Fruit fly (Drosophila melanogaster) whole organism, prepupa: ENCODE measurements around the gene f.

Experiments
- CG10631 ChIP-seq: fragments of 200-800 bp; sonication (Bioruptor generic); optimal IDR thresholded peaks from 2 replicates; lab custom pipeline; 2016; ENCODE audit warnings: missing biosample characterization, missing genetic modification characterization
- CG10669 ChIP-seq: fragments of 200-800 bp; sonication (Bioruptor generic); optimal IDR thresholded peaks from 3 replicates; lab custom pipeline; 2018; ENCODE audit warnings: missing biosample characterization, mild to moderate bottlenecking, missing genetic modification characterization, moderate library complexity
- CG11294 ChIP-seq: fragments of 200-800 bp; sonication (Bioruptor generic); IDR thresholded peaks from 2 replicates; pipeline ENCODE4 v1.3.6; 2022; ENCODE audit warnings: missing biosample characterization, missing genetic modification characterization
- CG11902 ChIP-seq: fragments of 200-800 bp; sonication (Bioruptor generic); optimal IDR thresholded peaks from 3 replicates; lab custom pipeline; 2016; ENCODE audit warnings: missing biosample characterization, missing genetic modification characterization
- CG15336 ChIP-seq: fragments of 200-800 bp; sonication (Bioruptor generic); IDR thresholded peaks from 2 replicates; pipeline ENCODE4 v1.3.6; 2022; ENCODE audit warnings: missing biosample characterization, missing genetic modification characterization
- CG1621 ChIP-seq: fragments of 200-800 bp; sonication (Bioruptor generic); optimal IDR thresholded peaks from 3 replicates; lab custom pipeline; 2018; ENCODE audit warnings: missing biosample characterization, mild to moderate bottlenecking, missing genetic modification characterization
- CG16779 ChIP-seq: fragments of 200-800 bp; sonication (Bioruptor generic); optimal IDR thresholded peaks from 3 replicates; lab custom pipeline; 2017; ENCODE audit warnings: missing biosample characterization, mild to moderate bottlenecking, missing genetic modification characterization
- CG3032 ChIP-seq: fragments of 200-800 bp; optimal IDR thresholded peaks from 2 replicates; lab custom pipeline; 2019; ENCODE audit warnings: missing biosample characterization, mild to moderate bottlenecking, missing genetic modification characterization, moderate library complexity
- CG31627 ChIP-seq: fragments of 200-800 bp; sonication (Bioruptor generic); optimal IDR thresholded peaks from 3 replicates; lab custom pipeline; 2016; ENCODE audit warnings: missing biosample characterization, missing genetic modification characterization
- CG34406 ChIP-seq: fragments of 200-800 bp; sonication (Bioruptor generic); optimal IDR thresholded peaks from 3 replicates; lab custom pipeline; 2016; ENCODE audit warnings: missing biosample characterization, missing genetic modification characterization
- CG3919 ChIP-seq: fragments of 200-800 bp; sonication (Bioruptor generic); optimal IDR thresholded peaks from 3 replicates; lab custom pipeline; 2016; ENCODE audit warnings: missing biosample characterization, missing genetic modification characterization
- CG4318 ChIP-seq: fragments of 200-800 bp; sonication (Bioruptor generic); optimal IDR thresholded peaks from 3 replicates; lab custom pipeline; 2017; ENCODE audit warnings: missing biosample characterization, mild to moderate bottlenecking, missing genetic modification characterization
- CG6163 ChIP-seq: fragments of 200-800 bp; sonication (Bioruptor generic); IDR thresholded peaks from 3 replicates; pipeline ENCODE4 v1.3.6; 2022; ENCODE audit warnings: missing biosample characterization, missing genetic modification characterization
- CG6808 ChIP-seq: fragments of 200-800 bp; sonication (Bioruptor generic); optimal IDR thresholded peaks from 3 replicates; lab custom pipeline; 2017; ENCODE audit warnings: missing biosample characterization, missing genetic modification characterization, mild to moderate bottlenecking, moderate library complexity, missing genetic modification reagents
- CG6854 ChIP-seq: fragments of 200-800 bp; sonication (Bioruptor generic); optimal IDR thresholded peaks from 2 replicates; lab custom pipeline; 2017; ENCODE audit warnings: missing biosample characterization, mild to moderate bottlenecking, missing genetic modification characterization
- CG7368 ChIP-seq: fragments of 200-800 bp; sonication (Bioruptor generic); optimal IDR thresholded peaks from 3 replicates; lab custom pipeline; 2016; ENCODE audit warnings: missing biosample characterization, missing genetic modification characterization
- CG8119 ChIP-seq: fragments of 200-800 bp; sonication (Bioruptor generic); IDR thresholded peaks from 3 replicates; pipeline ENCODE4 v1.3.6; 2022; ENCODE audit warnings: missing biosample characterization, missing genetic modification characterization
- CG8319 ChIP-seq: fragments of 200-800 bp; sonication (Bioruptor generic); optimal IDR thresholded peaks from 3 replicates; lab custom pipeline; 2016; ENCODE audit warnings: missing biosample characterization, missing genetic modification characterization
- CG9139 ChIP-seq: fragments of 200-800 bp; sonication (Bioruptor generic); optimal IDR thresholded peaks from 3 replicates; lab custom pipeline; 2017; ENCODE audit warnings: missing biosample characterization, mild to moderate bottlenecking, missing genetic modification characterization
- Eip75B ChIP-seq: fragments of 200-800 bp; sonication (Bioruptor generic); optimal IDR thresholded peaks from 3 replicates; lab custom pipeline; 2016; ENCODE audit warnings: missing biosample characterization, missing genetic modification characterization
- Eip93F ChIP-seq: fragments of 200-800 bp; sonication (Bioruptor generic); optimal IDR thresholded peaks from 2 replicates; lab custom pipeline; 2016; ENCODE audit warnings: missing biosample characterization, mild to moderate bottlenecking, missing genetic modification characterization
- Ets21C ChIP-seq: fragments of 200-800 bp; sonication (Bioruptor generic); optimal IDR thresholded peaks from 3 replicates; lab custom pipeline; 2016; ENCODE audit warnings: missing biosample characterization, missing genetic modification characterization
- Hr38 ChIP-seq: sonication (Bioruptor generic); optimal IDR thresholded peaks from 2 replicates; lab custom pipeline; 2016; ENCODE audit warnings: missing biosample characterization, missing genetic modification characterization
- Hr39 ChIP-seq: fragments of 200-800 bp; sonication (Bioruptor generic); optimal IDR thresholded peaks from 2 replicates; lab custom pipeline; 2016; ENCODE audit warnings: missing biosample characterization, missing genetic modification characterization
- Lpt ChIP-seq: fragments of 200-800 bp; sonication (Bioruptor generic); optimal IDR thresholded peaks from 3 replicates; lab custom pipeline; 2016; ENCODE audit warnings: missing biosample characterization, missing genetic modification characterization
- Met ChIP-seq: fragments of 200-800 bp; sonication (Bioruptor generic); optimal IDR thresholded peaks from 3 replicates; lab custom pipeline; 2016; ENCODE audit warnings: missing biosample characterization, missing genetic modification characterization
- Smox ChIP-seq: fragments of 200-800 bp; sonication (Bioruptor generic); optimal IDR thresholded peaks from 3 replicates; lab custom pipeline; 2016; ENCODE audit warnings: missing biosample characterization, missing genetic modification characterization
- Sox102F ChIP-seq: fragments of 200-800 bp; sonication (Bioruptor generic); optimal IDR thresholded peaks from 2 replicates; lab custom pipeline; 2016; ENCODE audit warnings: missing biosample characterization, mild to moderate bottlenecking, missing genetic modification characterization
- Sox15 ChIP-seq: fragments of 200-800 bp; sonication (Bioruptor generic); optimal IDR thresholded peaks from 3 replicates; lab custom pipeline; 2016; ENCODE audit warnings: missing biosample characterization, missing genetic modification characterization
- achi ChIP-seq: fragments of 200-800 bp; sonication (Bioruptor generic); optimal IDR thresholded peaks from 3 replicates; lab custom pipeline; 2016; ENCODE audit warnings: missing biosample characterization, missing genetic modification characterization
- acj6 ChIP-seq: fragments of 200-800 bp; sonication (Bioruptor generic); optimal IDR thresholded peaks from 3 replicates; lab custom pipeline; 2016; ENCODE audit warnings: missing biosample characterization, missing genetic modification characterization
- cyc ChIP-seq: fragments of 200-800 bp; sonication (Bioruptor generic); optimal IDR thresholded peaks from 3 replicates; lab custom pipeline; 2016; ENCODE audit warnings: missing biosample characterization, missing genetic modification characterization
- dsx ChIP-seq: fragments of 200-800 bp; optimal IDR thresholded peaks from 3 replicates; lab custom pipeline; 2019; ENCODE audit warnings: missing biosample characterization, mild to moderate bottlenecking, missing genetic modification characterization, moderate library complexity; ENCODE audit not compliant: poor library complexity, severe bottlenecking
- eg ChIP-seq: fragments of 200-800 bp; sonication (Bioruptor generic); IDR thresholded peaks from 3 replicates; pipeline ENCODE4 v1.3.6; 2022; ENCODE audit warnings: missing biosample characterization, missing genetic modification characterization
- esn ChIP-seq: fragments of 200-800 bp; sonication (Bioruptor generic); optimal IDR thresholded peaks from 2 replicates; lab custom pipeline; 2016; ENCODE audit warnings: missing biosample characterization, mild to moderate bottlenecking, missing genetic modification characterization, moderate library complexity
- fd59A ChIP-seq: fragments of 200-800 bp; sonication (Bioruptor generic); optimal IDR thresholded peaks from 2 replicates; lab custom pipeline; 2017; ENCODE audit warnings: missing biosample characterization, mild to moderate bottlenecking, missing genetic modification characterization, missing genetic modification reagents
- fd85E ChIP-seq: fragments of 200-800 bp; sonication (Bioruptor generic); optimal IDR thresholded peaks from 3 replicates; lab custom pipeline; 2016; ENCODE audit warnings: missing biosample characterization, missing genetic modification characterization
- fkh ChIP-seq: fragments of 200-800 bp; sonication (Bioruptor generic); optimal IDR thresholded peaks from 3 replicates; lab custom pipeline; 2017; ENCODE audit warnings: missing biosample characterization, mild to moderate bottlenecking, missing genetic modification characterization, moderate library complexity
- net ChIP-seq: fragments of 200-800 bp; sonication (Bioruptor generic); optimal IDR thresholded peaks from 3 replicates; lab custom pipeline; 2016; ENCODE audit warnings: missing biosample characterization, missing genetic modification characterization
- pdm3 ChIP-seq: fragments of 200-800 bp; sonication (Bioruptor generic); optimal IDR thresholded peaks from 3 replicates; lab custom pipeline; 2016; ENCODE audit warnings: missing biosample characterization, missing genetic modification characterization
- salr ChIP-seq, 2 experiments: fragments of 200-800 bp; sonication (Bioruptor generic); optimal IDR thresholded peaks; 3 replicates each; lab custom pipeline; 2016 to 2018; ENCODE audit warnings: missing biosample characterization in 2 of 2, missing genetic modification characterization in 2 of 2, mild to moderate bottlenecking in 1 of 2
- spab ChIP-seq: fragments of 200-800 bp; sonication (Bioruptor generic); optimal IDR thresholded peaks from 2 replicates; lab custom pipeline; 2017; ENCODE audit warnings: missing biosample characterization, mild to moderate bottlenecking, missing genetic modification characterization, missing genetic modification reagents
- ss ChIP-seq, 2 experiments: fragments of 200-800 bp; sonication (Bioruptor generic); optimal IDR thresholded peaks; 2 replicates in 1 of 2; 3 replicates in 1 of 2; lab custom pipeline; 2017 to 2018; ENCODE audit warnings: mild to moderate bottlenecking in 2 of 2, missing biosample characterization in 2 of 2, missing genetic modification characterization in 2 of 2, moderate library complexity in 1 of 2
- svp ChIP-seq: fragments of 200-800 bp; sonication (Bioruptor generic); peaks from one replicate; lab custom pipeline; 2016; ENCODE audit warnings: missing biosample characterization, missing genetic modification characterization
- topi ChIP-seq: fragments of 200-800 bp; sonication (Bioruptor generic); optimal IDR thresholded peaks from 3 replicates; lab custom pipeline; 2016; ENCODE audit warnings: missing biosample characterization, missing genetic modification characterization
- vri ChIP-seq: fragments of 200-800 bp; sonication (Bioruptor generic); optimal IDR thresholded peaks from 3 replicates; lab custom pipeline; 2016; ENCODE audit warnings: missing biosample characterization, mild to moderate bottlenecking, missing genetic modification characterization

The f gene

dm6 chrX:17300609-17301208 lies 68.0 kb downstream of the f start (continued):
- TF ChIP-seq CG8319 (GFP tag; lab: Kevin White, UChicago) (peak; percentile 70), cyc (GFP tag; lab: Kevin White, UChicago) (peak; percentile 83), topi (GFP tag; lab: Kevin White, UChicago) (peak; percentile 88), Hr39 (GFP tag; lab: Kevin White, UChicago) (peak; percentile 75), fkh (GFP tag; lab: Kevin White, UChicago) (peak; percentile 48), Eip75B (GFP tag; lab: Kevin White, UChicago) (peak; percentile 87), net (GFP tag; lab: Kevin White, UChicago) (peak; percentile 77), Sox15 (GFP tag; lab: Kevin White, UChicago) (peak; percentile 78), Lpt (GFP tag; lab: Kevin White, UChicago) (peak; percentile 26), Ets21C (GFP tag; lab: Kevin White, UChicago) (peak; percentile 60), Hr38 (GFP tag; lab: Kevin White, UChicago) (no peak), eg (GFP tag; lab: Robert Waterston, UW) (0 out of 3 replicates have a peak, but pooled peaks have one; percentile 19), CG1621 (peak; percentile 80), Eip93F (GFP tag; lab: Kevin White, UChicago) (peak; percentile 54), CG10669 (GFP tag; lab: Kevin White, UChicago) (peak; percentile 87), CG15336 (GFP tag; lab: Robert Waterston, UW) (peak; percentile 45; the same call in 1 of the 2 replicates), CG10631 (GFP tag; lab: Kevin White, UChicago) (peak; percentile 70), Sox102F (peak; percentile 56), CG8119 (GFP tag; lab: Robert Waterston, UW) (peak; percentile 65; the same call in 2 of the 3 replicates), CG31627 (GFP tag; lab: Kevin White, UChicago) (peak; percentile 56), CG3032 (peak; percentile 93), fd59A (GFP tag; lab: Kevin White, UChicago) (peak; percentile 76), CG9139 (peak; percentile 71), salr (GFP tag; optimal IDR thresholded peaks at IDR 0.05; lab: Kevin White, UChicago) (peak; percentile 78), CG34406 (GFP tag; lab: Kevin White, UChicago) (peak; percentile 66), CG6163 (GFP tag; lab: Robert Waterston, UW) (peak; percentile 65; the same call in 2 of the 3 replicates), acj6 (GFP tag; lab: Kevin White, UChicago) (peak; percentile 64)

- TF ChIP-seq fkh (GFP tag; lab: Kevin White, UChicago): peak; percentile 6
- TF ChIP-seq Lpt (GFP tag; lab: Kevin White, UChicago): no peak
- TF ChIP-seq CG3919 (GFP tag; lab: Kevin White, UChicago): no peak
- TF ChIP-seq Met (GFP tag; lab: Kevin White, UChicago): no peak
- no peak for TF ChIP-seq Hr39 (GFP tag; lab: Kevin White, UChicago)
- no peak for TF ChIP-seq Ets21C (GFP tag; lab: Kevin White, UChicago)
- no peak for TF ChIP-seq CG16779 (tag; lab: Kevin White, UChicago)
- no peak for TF ChIP-seq dsx (GFP tag; lab: Kevin White, UChicago)
- no peak for TF ChIP-seq CG4318 (GFP tag; lab: Kevin White, UChicago)
- TF ChIP-seq achi: no peak
- peak; percentile 19 for TF ChIP-seq vri
- TF ChIP-seq CG34406 (GFP tag; lab: Kevin White, UChicago): no peak
- no peak for TF ChIP-seq topi (GFP tag; lab: Kevin White, UChicago)
- no peak for TF ChIP-seq CG6854 (GFP tag; lab: Kevin White, UChicago)
- TF ChIP-seq CG6163 (GFP tag; lab: Robert Waterston, UW): 0 out of 3 replicates have a peak, but pooled peaks have one; percentile 7
- no peak for TF ChIP-seq CG6808
- no peak for TF ChIP-seq CG7368 (GFP tag; lab: Kevin White, UChicago)
- TF ChIP-seq esn: no peak
- TF ChIP-seq eg (GFP tag; lab: Robert Waterston, UW): 0 out of 3 replicates have a peak, but pooled peaks have one; percentile 24
- peak in 1 of 2 experiments; percentile 27 for TF ChIP-seq ss (GFP tag; optimal IDR thresholded peaks at IDR 0.05; lab: Kevin White, UChicago)
- no peak for TF ChIP-seq fd85E (GFP tag; lab: Kevin White, UChicago)
- no peak for TF ChIP-seq Hr38 (GFP tag; lab: Kevin White, UChicago)
- TF ChIP-seq CG8319 (GFP tag; lab: Kevin White, UChicago): no peak
- no peak for TF ChIP-seq Sox15 (GFP tag; lab: Kevin White, UChicago)
- TF ChIP-seq svp (GFP tag; lab: Kevin White, UChicago): peak; percentile 13
- no peak for TF ChIP-seq CG3032
- no peak for TF ChIP-seq CG9139
- no peak for TF ChIP-seq acj6 (GFP tag; lab: Kevin White, UChicago)
- no peak for TF ChIP-seq Smox
- no peak for TF ChIP-seq CG11294
- no peak for TF ChIP-seq cyc (GFP tag; lab: Kevin White, UChicago)
- TF ChIP-seq net (GFP tag; lab: Kevin White, UChicago): no peak
- TF ChIP-seq CG8119 (GFP tag; lab: Robert Waterston, UW): no peak
- TF ChIP-seq pdm3 (GFP tag; lab: Kevin White, UChicago): no peak
- TF ChIP-seq spab (GFP tag; lab: Kevin White, UChicago): no peak
- no peak for TF ChIP-seq CG11902 (GFP tag; lab: Kevin White, UChicago)
Observed at dm6 chrX:17301705-17302104, 69.0 kb downstream of the f start, which contains the start of gene Fim. Gene Fim (minus strand): TSS chrX:17301929.
